Worm (Caenorhabditis elegans) whole organism, L1 larva: ENCODE data around the gene zer-1.

Source experiments
- aha-1 ChIP-seq: fragments of 150-350 bp; optimal IDR thresholded peaks from 2 replicates; lab custom pipeline; 2014; ENCODE audit warnings: missing biosample characterization, missing genetic modification characterization
- alr-1 ChIP-seq: fragments of 200-800 bp; sonication (Bioruptor generic); optimal IDR thresholded peaks from 2 replicates; lab custom pipeline; 2018; ENCODE audit warnings: borderline replicate concordance, mild to moderate bottlenecking, missing genetic modification characterization, missing compliant biosample characterization
- dpl-1 ChIP-seq, 3 experiments: fragments of 150-350 bp in 2 of 3; sonication (generic microtip) in 1 of 3; optimal IDR thresholded peaks; 2 replicates each; lab custom pipeline; 2014 to 2017; ENCODE audit warnings: missing biosample characterization in 3 of 3, missing genetic modification characterization in 3 of 3, missing genetic modification reagents in 3 of 3
- lin-15B ChIP-seq: fragments of 150-350 bp; sonication (generic microtip); optimal IDR thresholded peaks from 3 replicates; lab custom pipeline; 2014; ENCODE audit warnings: missing biosample characterization, missing genetic modification characterization
- pqm-1 ChIP-seq: sonication (generic microtip); optimal IDR thresholded peaks from 3 replicates; lab custom pipeline; 2017; ENCODE audit warnings: missing biosample characterization, missing genetic modification characterization
- unc-62 ChIP-seq: fragments of 150-350 bp; optimal IDR thresholded peaks from 2 replicates; lab custom pipeline; 2014; ENCODE audit warnings: missing biosample characterization, missing genetic modification reagents, missing genetic modification characterization

DNA sequence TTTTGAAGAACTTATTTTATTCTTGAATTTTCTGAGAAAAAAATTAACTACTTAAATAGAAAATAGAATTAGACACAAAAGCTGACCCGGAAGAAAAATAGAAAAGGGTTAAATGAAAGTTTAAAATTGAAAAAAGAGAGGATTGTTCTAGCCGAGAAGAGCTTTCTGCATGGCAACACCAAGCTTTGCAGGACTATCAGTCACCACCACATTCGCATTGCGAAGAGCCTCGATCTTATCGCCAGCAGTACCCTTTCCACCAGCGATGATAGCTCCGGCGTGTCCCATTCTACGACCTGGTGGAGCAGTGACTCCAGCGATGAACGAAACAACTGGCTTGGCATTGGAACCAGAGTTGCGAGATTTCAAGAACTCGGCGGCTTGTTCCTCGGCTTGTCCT is 13.5 kb upstream of the zer-1 start:
- TF ChIP-seq aha-1 (tag; lab: Kevin White, UChicago), result no peak
- no peak for TF ChIP-seq pqm-1 (tag; lab: Kevin White, UChicago)
- no peak for TF ChIP-seq dpl-1 (GFP tag; optimal IDR thresholded peaks at IDR 0.05; lab: Kevin White, UChicago)
- no peak for TF ChIP-seq alr-1 (tag; lab: Kevin White, UChicago)
- TF ChIP-seq unc-62 (GFP tag; lab: Kevin White, UChicago), result no peak
- TF ChIP-seq lin-15B (tag; lab: Kevin White, UChicago), result no peak
